Worm (Caenorhabditis elegans) whole organism, late embryonic: ENCODE measurements around the gene F31D5.6.
"Not testable (repeated sequence)": the region's sequence is repeated elsewhere in the genome, so short reads cannot be mapped to it uniquely, and the experiment has no call there.

Experiments
- C08G9.2 ChIP-seq: sonication (generic microtip); optimal IDR thresholded peaks from 2 replicates; lab custom pipeline; 2016; ENCODE audit warnings: mild to moderate bottlenecking, missing genetic modification characterization, moderate library complexity, missing compliant biosample characterization
- C38D4.7 ChIP-seq: fragments of 200-800 bp; sonication (Bioruptor generic); optimal IDR thresholded peaks from 2 replicates; lab custom pipeline; 2018; ENCODE audit warnings: mild to moderate bottlenecking, missing genetic modification characterization, moderate library complexity, missing compliant biosample characterization
- T23F11.4 ChIP-seq: fragments of 200-800 bp; sonication (Bioruptor generic); optimal IDR thresholded peaks from 2 replicates; lab custom pipeline; 2018; ENCODE audit warnings: mild to moderate bottlenecking, missing genetic modification characterization, missing compliant biosample characterization
- Y22D7AL.16 ChIP-seq: sonication (generic microtip); optimal IDR thresholded peaks from 2 replicates; lab custom pipeline; 2016; ENCODE audit warnings: missing genetic modification characterization, missing compliant biosample characterization
- ama-1 ChIP-seq: fragments of 150-350 bp; optimal IDR thresholded peaks from 2 replicates; lab custom pipeline; 2014
- ceh-14 ChIP-seq: sonication (generic microtip); optimal IDR thresholded peaks from 2 replicates; lab custom pipeline; 2016; ENCODE audit warnings: missing genotype, missing genetic modification characterization, missing compliant biosample characterization
- ceh-18 ChIP-seq: sonication (generic microtip); optimal IDR thresholded peaks from 2 replicates; lab custom pipeline; 2016; ENCODE audit warnings: missing genetic modification characterization, missing compliant biosample characterization
- ceh-19 ChIP-seq: fragments of 200-800 bp; sonication (Bioruptor generic); optimal IDR thresholded peaks from 2 replicates; lab custom pipeline; 2018; ENCODE audit warnings: mild to moderate bottlenecking, missing genetic modification characterization, missing compliant biosample characterization
- ceh-2 ChIP-seq: sonication (generic microtip); optimal IDR thresholded peaks from 2 replicates; lab custom pipeline; 2016; ENCODE audit warnings: missing genotype, missing genetic modification characterization, missing compliant biosample characterization
- ceh-24 ChIP-seq: sonication (generic microtip); optimal IDR thresholded peaks from 2 replicates; lab custom pipeline; 2016; ENCODE audit warnings: mild to moderate bottlenecking, missing genetic modification characterization, missing compliant biosample characterization
- ceh-31 ChIP-seq: sonication (generic microtip); optimal IDR thresholded peaks from 2 replicates; lab custom pipeline; 2016; ENCODE audit warnings: missing genetic modification characterization, missing compliant biosample characterization
- ceh-48 ChIP-seq: sonication (generic microtip); optimal IDR thresholded peaks from 2 replicates; lab custom pipeline; 2016; ENCODE audit warnings: missing genetic modification characterization, inconsistent platforms, missing compliant biosample characterization
- ceh-6 ChIP-seq: fragments of 200-800 bp; sonication (Bioruptor generic); optimal IDR thresholded peaks from 2 replicates; lab custom pipeline; 2018; ENCODE audit warnings: mild to moderate bottlenecking, missing genetic modification characterization, missing compliant biosample characterization
- che-1 ChIP-seq: sonication (generic microtip); optimal IDR thresholded peaks from 2 replicates; lab custom pipeline; 2016; ENCODE audit warnings: mild to moderate bottlenecking, missing genetic modification characterization, missing compliant biosample characterization
- dmd-4 ChIP-seq: sonication (generic microtip); optimal IDR thresholded peaks from 2 replicates; lab custom pipeline; 2016; ENCODE audit warnings: borderline replicate concordance, missing genetic modification characterization, missing compliant biosample characterization
- dve-1 ChIP-seq: sonication (generic microtip); optimal IDR thresholded peaks from 2 replicates; lab custom pipeline; 2017; ENCODE audit warnings: antibody characterized with exemption, mild to moderate bottlenecking, missing genetic modification characterization, missing compliant biosample characterization
- elt-4 ChIP-seq: sonication (generic microtip); optimal IDR thresholded peaks from 2 replicates; lab custom pipeline; 2016; ENCODE audit warnings: missing genetic modification characterization, missing compliant biosample characterization
- ets-4 ChIP-seq: sonication (generic microtip); optimal IDR thresholded peaks from 2 replicates; lab custom pipeline; 2016; ENCODE audit warnings: missing genetic modification characterization, missing compliant biosample characterization
- eyg-1 ChIP-seq: sonication (generic microtip); optimal IDR thresholded peaks from 2 replicates; lab custom pipeline; 2016; ENCODE audit warnings: missing genotype, missing genetic modification characterization, missing compliant biosample characterization
- fax-1 ChIP-seq: sonication (generic microtip); optimal IDR thresholded peaks from 2 replicates; lab custom pipeline; 2016; ENCODE audit warnings: missing genotype, missing genetic modification characterization, missing compliant biosample characterization
- hlh-13 ChIP-seq: fragments of 200-800 bp; sonication (Bioruptor generic); optimal IDR thresholded peaks from 2 replicates; lab custom pipeline; 2018; ENCODE audit warnings: mild to moderate bottlenecking, missing genetic modification characterization, missing compliant biosample characterization
- hlh-15 ChIP-seq: sonication (generic microtip); optimal IDR thresholded peaks from 2 replicates; lab custom pipeline; 2016; ENCODE audit warnings: missing genetic modification characterization, missing compliant biosample characterization
- lim-6 ChIP-seq: sonication (generic microtip); optimal IDR thresholded peaks from 2 replicates; lab custom pipeline; 2016; ENCODE audit warnings: missing genetic modification characterization, missing compliant biosample characterization
- madf-2 ChIP-seq: sonication (generic microtip); optimal IDR thresholded peaks from 2 replicates; lab custom pipeline; 2017; ENCODE audit warnings: missing genetic modification characterization, missing compliant biosample characterization
- nfya-1 ChIP-seq: sonication (generic microtip); optimal IDR thresholded peaks from 2 replicates; lab custom pipeline; 2017; ENCODE audit warnings: missing genetic modification characterization, mild to moderate bottlenecking, missing compliant biosample characterization, antibody characterized with exemption, moderate library complexity
- pag-3 ChIP-seq: sonication (generic microtip); optimal IDR thresholded peaks from 2 replicates; lab custom pipeline; 2016; ENCODE audit warnings: missing compliant biosample characterization, missing genetic modification characterization, borderline replicate concordance
- pat-9 ChIP-seq: fragments of 200-800 bp; sonication (Bioruptor generic); optimal IDR thresholded peaks from 2 replicates; lab custom pipeline; 2018; ENCODE audit warnings: mild to moderate bottlenecking, missing genetic modification characterization, moderate library complexity, missing compliant biosample characterization
- pqm-1 ChIP-seq: sonication (generic microtip); optimal IDR thresholded peaks from 2 replicates; lab custom pipeline; 2016; ENCODE audit warnings: missing genetic modification characterization, missing compliant biosample characterization
- ref-2 ChIP-seq: sonication (generic microtip); optimal IDR thresholded peaks from 2 replicates; lab custom pipeline; 2016; ENCODE audit warnings: missing genetic modification characterization, missing compliant biosample characterization
- sdc-2 ChIP-seq: sonication (generic microtip); optimal IDR thresholded peaks from 2 replicates; lab custom pipeline; 2016; ENCODE audit warnings: missing genotype, missing genetic modification characterization, missing compliant biosample characterization
- sox-4 ChIP-seq: sonication (generic microtip); optimal IDR thresholded peaks from 2 replicates; lab custom pipeline; 2017; ENCODE audit warnings: mild to moderate bottlenecking, missing genetic modification characterization, inconsistent platforms, missing compliant biosample characterization
- syd-9 ChIP-seq: sonication (generic microtip); optimal IDR thresholded peaks from 2 replicates; lab custom pipeline; 2016; ENCODE audit warnings: mild to moderate bottlenecking, missing genetic modification characterization, moderate library complexity, missing compliant biosample characterization
- ttx-3 ChIP-seq: sonication (generic microtip); optimal IDR thresholded peaks from 2 replicates; lab custom pipeline; 2016; ENCODE audit warnings: missing genetic modification reagents, missing genetic modification characterization, missing compliant biosample characterization
- unc-3 ChIP-seq, 2 experiments: fragments of 200-800 bp in 1 of 2; sonication (Bioruptor generic) in 1 of 2; sonication (generic microtip) in 1 of 2; conservative IDR thresholded peaks in 1 of 2; optimal IDR thresholded peaks in 1 of 2; 2 replicates each; pipeline versions ENCODE4 v1.3.6 to Lab custom; 2016 to 2022; ENCODE audit warnings: missing compliant biosample characterization in 2 of 2, missing genetic modification characterization in 2 of 2, missing genetic modification reagents in 1 of 2
- unc-42 ChIP-seq: sonication (generic microtip); optimal IDR thresholded peaks from 2 replicates; lab custom pipeline; 2016; ENCODE audit warnings: missing genotype, missing genetic modification characterization, missing compliant biosample characterization
- unc-86 ChIP-seq: sonication (generic microtip); optimal IDR thresholded peaks from 2 replicates; lab custom pipeline; 2016; ENCODE audit warnings: missing genetic modification characterization, missing compliant biosample characterization

Gene F31D5.6

ce11 chrII:4209071-4209747 lies at the start of gene F31D5.6:
Gene F31D5.6 (plus strand): TSS chrII:4209697.
- TF ChIP-seq eyg-1 (tag; lab: Kevin White, UChicago), result no peak
- TF ChIP-seq T23F11.4 (GFP tag; lab: Kevin White, UChicago), result no peak
- no peak for TF ChIP-seq ttx-3 (tag; lab: Kevin White, UChicago)
- no peak for TF ChIP-seq lim-6 (tag; lab: Kevin White, UChicago)
- no peak for TF ChIP-seq sox-4 (tag; lab: Kevin White, UChicago)
- no peak for TF ChIP-seq ets-4 (tag; lab: Kevin White, UChicago)
- TF ChIP-seq ceh-2 (tag; lab: Kevin White, UChicago), result no peak
- TF ChIP-seq dmd-4, result no peak
- TF ChIP-seq ceh-48 (tag; lab: Kevin White, UChicago), result no peak
- no peak for TF ChIP-seq fax-1 (tag; lab: Kevin White, UChicago)
- TF ChIP-seq ceh-19 (GFP tag; lab: Kevin White, UChicago), result no peak
- no peak for TF ChIP-seq Y22D7AL.16
- no peak for TF ChIP-seq ref-2 (tag; lab: Kevin White, UChicago)
- TF ChIP-seq sdc-2 (tag; lab: Kevin White, UChicago), result no peak

ce11 chrII:4167833-4168232 lies 41.7 kb upstream of the F31D5.6 start:
- TF ChIP-seq eyg-1 (tag; lab: Kevin White, UChicago) (no peak), unc-86 (no peak), sox-4 (tag; lab: Kevin White, UChicago) (no peak), ama-1 (lab: Kevin White, UChicago) (no peak), pat-9 (tag; lab: Kevin White, UChicago) (no peak), ceh-24 (tag; lab: Kevin White, UChicago) (no peak), elt-4 (no peak), pqm-1 (tag; lab: Kevin White, UChicago) (no peak), unc-42 (tag; lab: Kevin White, UChicago) (no peak), hlh-13 (GFP tag; lab: Kevin White, UChicago) (no peak), dve-1 (tag; lab: Kevin White, UChicago) (no peak)
- TF ChIP-seq, all 69 proteins: peak for 0

- not testable (repeated sequence) for TF ChIP-seq ceh-19 (GFP tag; lab: Kevin White, UChicago); che-1; pag-3
Measured at ce11 chrII:4168404-4168803, 41.1 kb upstream of the F31D5.6 start, which contains the start of gene R03H10.4. Gene R03H10.4 (minus strand): TSS chrII:4168504.

ce11 chrII:4170508-4170907 lies 39.0 kb upstream of the F31D5.6 start, which contains the start of gene R03H10.5:
Gene R03H10.5 (minus strand): TSS chrII:4170608.
- TF ChIP-seq unc-42 (tag; lab: Kevin White, UChicago), result no peak
- TF ChIP-seq ceh-31 (tag; lab: Kevin White, UChicago), result no peak
- TF ChIP-seq ama-1 (lab: Kevin White, UChicago), result no peak
- TF ChIP-seq unc-3 (GFP tag; conservative IDR thresholded peaks at IDR 0.05; lab: Robert Waterston, UW), result no peak
- TF ChIP-seq unc-3 (tag; optimal IDR thresholded peaks at IDR 0.05; lab: Kevin White, UChicago), result no peak
- no peak for TF ChIP-seq C38D4.7 (GFP tag; lab: Kevin White, UChicago)
- TF ChIP-seq C08G9.2 (tag; lab: Kevin White, UChicago), result no peak
- no peak for TF ChIP-seq hlh-15
- TF ChIP-seq ets-4 (tag; lab: Kevin White, UChicago), result no peak
- no peak for TF ChIP-seq ceh-14
- no peak for TF ChIP-seq ref-2 (tag; lab: Kevin White, UChicago)

ce11 chrII:4173398-4173797 lies 36.1 kb upstream of the F31D5.6 start, which contains the start of gene R03H10.6:
Gene R03H10.6 (minus strand): TSS chrII:4173498.
- TF ChIP-seq sox-4 (tag; lab: Kevin White, UChicago) (no peak), C08G9.2 (tag; lab: Kevin White, UChicago) (no peak), ref-2 (tag; lab: Kevin White, UChicago) (no peak), nfya-1 (tag; lab: Kevin White, UChicago) (no peak), syd-9 (tag; lab: Kevin White, UChicago) (no peak), ceh-18 (tag; lab: Kevin White, UChicago) (no peak), ceh-2 (tag; lab: Kevin White, UChicago) (no peak), ceh-6 (no peak), eyg-1 (tag; lab: Kevin White, UChicago) (no peak), madf-2 (no peak)
